Worm (Caenorhabditis elegans) whole organism, L2 larva: ENCODE results near the gene xnd-1.

ENCODE experiments used
- F13H6.1 ChIP-seq: sonication (generic microtip); optimal IDR thresholded peaks from 2 replicates; lab custom pipeline; 2016; ENCODE audit warnings: missing genetic modification characterization, missing compliant biosample characterization
- aly-2 ChIP-seq: fragments of 150-350 bp; optimal IDR thresholded peaks from 2 replicates; lab custom pipeline; 2014; ENCODE audit warnings: missing biosample characterization, missing genetic modification characterization
- ama-1 ChIP-seq: fragments of 150-350 bp; optimal IDR thresholded peaks from 2 replicates; lab custom pipeline; 2018; ENCODE audit warnings: inconsistent platforms
- lin-11 ChIP-seq: fragments of 150-350 bp; sonication (generic microtip); optimal IDR thresholded peaks from 2 replicates; lab custom pipeline; 2014; ENCODE audit warnings: missing biosample characterization, missing genetic modification characterization, inconsistent platforms, mixed read lengths
- lin-13 ChIP-seq: fragments of 150-350 bp; optimal IDR thresholded peaks from 2 replicates; lab custom pipeline; 2014; ENCODE audit warnings: missing biosample characterization, missing genetic modification reagents, missing genetic modification characterization
- nhr-11 ChIP-seq: fragments of 150-350 bp; optimal IDR thresholded peaks from 2 replicates; lab custom pipeline; 2014; ENCODE audit warnings: missing biosample characterization, missing genetic modification characterization
- nhr-237 ChIP-seq: fragments of 150-350 bp; optimal IDR thresholded peaks from 2 replicates; lab custom pipeline; 2014; ENCODE audit warnings: missing biosample characterization, missing genetic modification characterization
- sma-3 ChIP-seq: sonication (generic microtip); optimal IDR thresholded peaks from 2 replicates; lab custom pipeline; 2016; ENCODE audit warnings: missing genetic modification reagents, missing genetic modification characterization, missing compliant biosample characterization
- snpc-4 ChIP-seq: fragments of 150-350 bp; optimal IDR thresholded peaks from 2 replicates; lab custom pipeline; 2014; ENCODE audit warnings: missing biosample characterization, missing genetic modification characterization

ce11 chrIII:5565699-5566098 lies 38.6 kb upstream of the xnd-1 start:
- TF ChIP-seq ama-1 (no peak), aly-2 (tag; lab: Kevin White, UChicago) (no peak), lin-11 (no peak), nhr-11 (tag; lab: Kevin White, UChicago) (no peak), sma-3 (GFP tag; lab: Kevin White, UChicago) (no peak), nhr-237 (tag; lab: Kevin White, UChicago) (no peak), snpc-4 (tag; lab: Kevin White, UChicago) (no peak), lin-13 (GFP tag; lab: Kevin White, UChicago) (no peak), F13H6.1 (no peak)
